Fruit fly (Drosophila melanogaster): ENCODE data around the gene CG4045.

The CG4045 gene

DNA sequence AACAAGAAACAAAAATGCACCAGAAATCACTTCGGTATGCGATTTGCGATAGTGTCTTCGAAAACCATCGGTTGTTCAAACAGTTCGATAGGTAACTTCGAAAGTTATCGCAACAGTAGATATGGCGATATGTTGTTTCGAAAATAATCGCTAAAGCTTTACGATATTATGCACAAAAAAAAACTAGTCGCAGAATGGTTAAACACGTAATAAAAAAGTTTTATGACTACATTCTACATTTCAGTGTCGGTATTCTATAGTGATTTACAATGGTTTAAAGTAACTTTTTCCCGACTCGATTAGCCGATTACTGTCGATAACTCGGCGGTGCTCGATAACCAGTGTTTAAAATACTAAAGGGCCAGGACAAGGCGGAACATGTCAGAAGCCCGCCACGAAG is 10.6 kb downstream of the CG4045 start, which contains the start of gene CG4281:
TSS of gene CG4281 (minus strand) at position 70 of the 400 bp plus-strand sequence.
- peak; percentile 69 for TF ChIP-seq Eip78C (GFP tag)
- no peak for TF ChIP-seq Gug (GFP tag; IDR thresholded peaks at IDR 0.05)
- peak; percentile 33 for TF ChIP-seq esn (GFP tag; optimal IDR thresholded peaks at IDR 0.05)
- no peak for TF ChIP-seq Lpt (GFP tag; optimal IDR thresholded peaks at IDR 0.05)

DNA sequence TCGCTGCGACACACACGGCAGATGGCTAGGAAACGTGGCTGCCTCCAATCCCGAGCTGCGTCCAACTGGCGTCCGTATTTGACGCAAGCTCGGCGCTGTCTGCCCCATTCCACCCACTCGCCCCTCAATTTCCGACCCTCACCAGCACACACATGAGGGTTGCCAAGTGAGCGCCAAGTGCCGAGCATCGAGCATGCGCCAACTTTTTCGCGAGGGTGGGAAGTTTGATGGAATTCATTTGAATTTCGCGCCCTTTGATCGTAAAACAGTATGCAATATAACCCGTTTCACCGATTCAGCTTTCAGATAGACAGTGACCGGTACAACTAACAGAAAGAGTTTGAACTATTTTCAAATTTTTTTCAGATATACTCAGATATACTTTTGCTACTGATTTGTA is 13.9 kb downstream of the CG4045 start, which contains the start of gene Sik2:
TSS of gene Sik2 (minus strand) at position 67 of the 400 bp plus-strand sequence.
- TF ChIP-seq achi (GFP tag; optimal IDR thresholded peaks at IDR 0.05), result no peak
- TF ChIP-seq CG7368 (GFP tag; optimal IDR thresholded peaks at IDR 0.05), result no peak
- TF ChIP-seq eg (GFP tag; IDR thresholded peaks at IDR 0.05), result 0 out of 3 replicates have a peak, but pooled peaks have one; percentile 9
- TF ChIP-seq CG16779 (tag; optimal IDR thresholded peaks at IDR 0.05), result no peak
- no peak for TF ChIP-seq Sox14 (GFP tag; optimal IDR thresholded peaks at IDR 0.05)

DNA sequence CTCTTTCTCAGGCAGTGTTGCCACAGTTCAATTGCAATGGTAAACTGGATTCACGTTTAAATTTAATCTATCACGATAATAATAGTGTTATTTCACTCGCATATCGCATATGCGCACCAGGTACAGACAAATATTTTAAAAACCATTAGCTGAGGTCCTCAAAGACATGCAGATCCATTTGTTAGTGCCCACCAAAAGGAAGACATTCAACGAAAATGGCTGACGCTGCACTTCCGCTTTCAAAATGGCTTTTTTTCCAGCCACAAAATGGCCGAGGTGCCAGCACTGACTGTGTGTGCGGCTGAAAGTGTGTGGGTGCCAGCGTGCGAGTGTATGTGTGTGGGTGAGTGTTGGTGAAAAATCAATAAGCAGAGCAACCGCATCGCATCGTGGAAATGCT is 14.6 kb downstream of the CG4045 start:
- TF ChIP-seq fd59A (GFP tag; optimal IDR thresholded peaks at IDR 0.05), result peak; percentile 15
- TF ChIP-seq CG6276 (GFP tag; optimal IDR thresholded peaks at IDR 0.05), result peak; percentile 56
- peak; percentile 12 for TF ChIP-seq CG3032 (tag; optimal IDR thresholded peaks at IDR 0.05)
- peak; percentile 67 for TF ChIP-seq CG32006 (GFP tag; optimal IDR thresholded peaks at IDR 0.05)
- TF ChIP-seq CG16779 (tag; optimal IDR thresholded peaks at IDR 0.05), result peak; percentile 37
- no peak for TF ChIP-seq CG10631 (GFP tag; optimal IDR thresholded peaks at IDR 0.05)
- TF ChIP-seq Ets96B (tag; optimal IDR thresholded peaks at IDR 0.05), result peak; percentile 3
- TF ChIP-seq CG6163 (GFP tag; IDR thresholded peaks at IDR 0.05), result peak; percentile 29; the same call in 1 of the 3 replicates
- no peak for TF ChIP-seq CG31627 (GFP tag; optimal IDR thresholded peaks at IDR 0.05)
- TF ChIP-seq CG7368 (GFP tag; optimal IDR thresholded peaks at IDR 0.05), result peak; percentile 5
- TF ChIP-seq Smox (GFP tag; optimal IDR thresholded peaks at IDR 0.05), result no peak
- TF ChIP-seq Eip78C (GFP tag), result peak; percentile 72
- peak; percentile 3 for TF ChIP-seq cyc (GFP tag; optimal IDR thresholded peaks at IDR 0.05)
- no peak for TF ChIP-seq dsx (GFP tag; optimal IDR thresholded peaks at IDR 0.05; ENCODE audit: poor library complexity, severe bottlenecking)
- no peak for TF ChIP-seq CG4318 (GFP tag; optimal IDR thresholded peaks at IDR 0.05)
- TF ChIP-seq dac (GFP tag; optimal IDR thresholded peaks at IDR 0.05), result peak; percentile 11
- no peak for TF ChIP-seq acj6 (GFP tag; optimal IDR thresholded peaks at IDR 0.05)
- no peak for TF ChIP-seq achi (GFP tag; optimal IDR thresholded peaks at IDR 0.05)
- no peak for TF ChIP-seq Eip93F (GFP tag; optimal IDR thresholded peaks at IDR 0.05)
- peak; percentile 11 for TF ChIP-seq CG6792 (GFP tag; optimal IDR thresholded peaks at IDR 0.05)
- peak; percentile 1 for TF ChIP-seq lz (GFP tag; optimal IDR thresholded peaks at IDR 0.05)
- TF ChIP-seq net (GFP tag; optimal IDR thresholded peaks at IDR 0.05), result peak; percentile 8
- peak; percentile 4 for TF ChIP-seq Sox14 (GFP tag; optimal IDR thresholded peaks at IDR 0.05)
- peak; percentile 20 for TF ChIP-seq CG3919 (GFP tag; optimal IDR thresholded peaks at IDR 0.05)
- 0 out of 3 replicates have a peak, but pooled peaks have one; percentile 29 for TF ChIP-seq CG8119 (GFP tag; IDR thresholded peaks at IDR 0.05)
- TF ChIP-seq CG6854 (GFP tag; optimal IDR thresholded peaks at IDR 0.05), result peak; percentile 40
- peak in 1 of 2 experiments; percentile 62 for TF ChIP-seq ss (GFP tag; optimal IDR thresholded peaks at IDR 0.05)
- peak; percentile 45 for TF ChIP-seq esn (GFP tag; optimal IDR thresholded peaks at IDR 0.05)

DNA sequence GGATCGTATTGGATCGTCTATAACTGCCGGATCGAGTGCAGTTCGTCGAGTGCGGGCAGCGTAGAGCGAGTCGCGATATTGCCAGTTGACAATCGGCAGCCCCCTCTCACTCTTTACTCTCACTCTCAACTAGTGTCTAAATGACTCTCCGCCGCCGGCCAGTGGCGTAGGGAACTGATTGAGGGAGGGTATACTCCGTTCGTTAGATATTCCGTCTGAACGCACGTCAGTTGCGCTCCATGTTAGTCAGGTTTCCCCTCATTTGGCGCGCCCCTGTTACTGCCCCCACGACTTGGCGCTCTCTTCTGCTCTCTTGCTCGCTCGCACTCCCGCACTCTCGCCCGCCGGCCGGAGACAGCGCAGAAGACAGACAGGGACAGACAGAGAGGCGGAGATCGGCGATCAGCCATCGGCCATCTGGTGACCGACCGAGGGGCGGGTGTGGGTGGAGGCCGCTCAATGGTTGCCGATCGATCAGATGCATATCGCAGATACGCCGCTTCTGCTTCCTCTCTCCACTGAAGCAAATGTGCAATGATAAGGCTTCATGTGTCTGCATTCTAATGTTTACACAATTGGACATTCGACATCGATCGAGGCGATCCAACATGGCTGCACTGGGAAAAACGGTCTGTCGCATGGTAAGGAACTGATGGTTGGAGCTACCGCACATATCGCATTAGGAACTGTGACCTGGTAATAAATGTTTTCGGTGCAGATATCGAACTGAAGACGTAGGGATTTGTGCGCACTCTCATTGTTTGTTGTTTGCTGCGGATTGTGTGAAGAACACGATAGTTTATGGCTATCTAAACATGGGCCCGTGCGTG is 25.4 kb downstream of the CG4045 start, which contains the start of gene moody:
TSS of gene moody (minus strand) at position 51 of the 830 bp plus-strand sequence.
- TF ChIP-seq Sox102F (GFP tag; optimal IDR thresholded peaks at IDR 0.05) (peak; percentile 92), CG7368 (GFP tag; optimal IDR thresholded peaks at IDR 0.05) (peak; percentile 96), CG9139 (GFP tag; optimal IDR thresholded peaks at IDR 0.05) (peak; percentile 83), Met (GFP tag; optimal IDR thresholded peaks at IDR 0.05) (peak; percentile 91), CG4318 (GFP tag; optimal IDR thresholded peaks at IDR 0.05) (peak; percentile 93), CG8319 (GFP tag; optimal IDR thresholded peaks at IDR 0.05) (peak; percentile 88), dac (GFP tag; optimal IDR thresholded peaks at IDR 0.05) (peak; percentile 97), topi (GFP tag; optimal IDR thresholded peaks at IDR 0.05) (peak; percentile 91), CG11902 (GFP tag; optimal IDR thresholded peaks at IDR 0.05) (peak; percentile 94), CG6792 (GFP tag; optimal IDR thresholded peaks at IDR 0.05) (peak; percentile 96), Hr39 (GFP tag; optimal IDR thresholded peaks at IDR 0.05) (peak; percentile 93), lz (GFP tag; optimal IDR thresholded peaks at IDR 0.05) (peak; percentile 93), Eip93F (GFP tag; optimal IDR thresholded peaks at IDR 0.05) (peak; percentile 74), CG8119 (GFP tag; IDR thresholded peaks at IDR 0.05) (peak; percentile 94), svp (GFP tag) (peak; percentile 99), fd85E (GFP tag; optimal IDR thresholded peaks at IDR 0.05) (peak; percentile 83), CG8632 (GFP tag; optimal IDR thresholded peaks at IDR 0.05) (peak; percentile 90), CG6276 (GFP tag; optimal IDR thresholded peaks at IDR 0.05) (peak; percentile 92), vri (GFP tag; optimal IDR thresholded peaks at IDR 0.05) (peak; percentile 94), Lpt (GFP tag; optimal IDR thresholded peaks at IDR 0.05) (peak; percentile 92), salr (GFP tag; optimal IDR thresholded peaks at IDR 0.05) (peak; percentile 84 to 85), achi (GFP tag; optimal IDR thresholded peaks at IDR 0.05) (peak; percentile 93), Sox14 (GFP tag; optimal IDR thresholded peaks at IDR 0.05) (peak; percentile 95)

All from whole organism, prepupa.